Fruit fly (Drosophila melanogaster) whole organism: ENCODE results near the gene CG7453.

ENCODE experiments used
- CG8478 ChIP-seq: fragments of >200 bp; optimal IDR thresholded peaks from 2 replicates; lab custom pipeline; 2018; ENCODE audit warnings: inconsistent platforms
- Dll ChIP-seq: fragments of >200 bp; optimal IDR thresholded peaks from 2 replicates; lab custom pipeline; 2017
- EcR ChIP-seq, 2 experiments: fragments of >200 bp; optimal IDR thresholded peaks; 2 replicates each; lab custom pipeline; 2017; ENCODE audit warnings: missing biosample characterization in 2 of 2, missing genetic modification characterization in 2 of 2, missing genetic modification reagents in 2 of 2
- pan ChIP-seq: fragments of >200 bp; optimal IDR thresholded peaks from 2 replicates; lab custom pipeline; 2017
- psq ChIP-seq: fragments of >200 bp; optimal IDR thresholded peaks from 2 replicates; lab custom pipeline; 2017
- usp ChIP-seq: fragments of >200 bp; optimal IDR thresholded peaks from 2 replicates; lab custom pipeline; 2017; ENCODE audit warnings: missing biosample characterization, missing genetic modification characterization, mixed read lengths

The CG7453 gene

dm6 chrX:19167032-19167568 lies 12.9 kb upstream of the CG7453 start, which contains the start of gene RhoGAP18B:
TSS of gene RhoGAP18B (minus strand) at chrX:19167082.
- TF ChIP-seq pan (no peak), Dll (lab: Kevin White, UChicago) (no peak), CG8478 (lab: Kevin White, UChicago) (no peak), usp (GFP tag; lab: Kevin White, UChicago) (no peak), EcR (GFP tag; optimal IDR thresholded peaks at IDR 0.05; lab: Kevin White, UChicago) (no peak), psq (no peak)

- TF ChIP-seq usp (GFP tag; lab: Kevin White, UChicago) (no peak), pan (peak; percentile 84)
Measured at dm6 chrX:19167586-19168403, 12.2 kb upstream of the CG7453 start.

dm6 chrX:19170791-19171190 lies 9.2 kb upstream of the CG7453 start, which contains the start of gene Inx5:
TSS of gene Inx5 (minus strand) at chrX:19170883.
- TF ChIP-seq CG8478 (lab: Kevin White, UChicago) (no peak), Dll (lab: Kevin White, UChicago) (no peak), psq (no peak), usp (GFP tag; lab: Kevin White, UChicago) (no peak), EcR (GFP tag; optimal IDR thresholded peaks at IDR 0.05; lab: Kevin White, UChicago) (no peak), pan (no peak)

- TF ChIP-seq pan (no peak), usp (GFP tag; lab: Kevin White, UChicago) (no peak), EcR (GFP tag; optimal IDR thresholded peaks at IDR 0.05; lab: Kevin White, UChicago) (no peak), psq (no peak), CG8478 (lab: Kevin White, UChicago) (no peak), Dll (lab: Kevin White, UChicago) (no peak)
Measured at dm6 chrX:19171926-19172325, 8.0 kb upstream of the CG7453 start.

dm6 chrX:19172955-19173354 lies 7.0 kb upstream of the CG7453 start:
- TF ChIP-seq EcR (GFP tag; optimal IDR thresholded peaks at IDR 0.05; lab: Kevin White, UChicago) (no peak), Dll (lab: Kevin White, UChicago) (no peak), usp (GFP tag; lab: Kevin White, UChicago) (no peak), psq (no peak), CG8478 (lab: Kevin White, UChicago) (no peak), pan (no peak)

dm6 chrX:19174092-19174491 lies 5.9 kb upstream of the CG7453 start:
- TF ChIP-seq CG8478 (lab: Kevin White, UChicago) (no peak), psq (no peak), EcR (GFP tag; optimal IDR thresholded peaks at IDR 0.05; lab: Kevin White, UChicago) (no peak), usp (GFP tag; lab: Kevin White, UChicago) (no peak), Dll (lab: Kevin White, UChicago) (no peak), pan (no peak)

- no peak for TF ChIP-seq psq
- TF ChIP-seq EcR (GFP tag; optimal IDR thresholded peaks at IDR 0.05; lab: Kevin White, UChicago), result no peak
- no peak for TF ChIP-seq usp (GFP tag; lab: Kevin White, UChicago)
- no peak for TF ChIP-seq Dll (lab: Kevin White, UChicago)
- no peak for TF ChIP-seq CG8478 (lab: Kevin White, UChicago)
- no peak for TF ChIP-seq pan
Measured at dm6 chrX:19174850-19175571, 5.0 kb upstream of the CG7453 start, which contains the start of gene CG33939. TSS of gene CG33939 (minus strand) at chrX:19174900.

- no peak for TF ChIP-seq EcR (GFP tag; optimal IDR thresholded peaks at IDR 0.05; lab: Kevin White, UChicago)
- no peak for TF ChIP-seq pan
- no peak for TF ChIP-seq Dll (lab: Kevin White, UChicago)
Measured at dm6 chrX:19183121-19183520, 3.1 kb downstream of the CG7453 start, which contains the start of gene CG33253. TSS of gene CG33253 (plus strand) at chrX:19183421.

- TF ChIP-seq EcR (GFP tag; optimal IDR thresholded peaks at IDR 0.05; lab: Kevin White, UChicago) (no peak), Dll (lab: Kevin White, UChicago) (no peak), psq (no peak), pan (no peak), usp (GFP tag; lab: Kevin White, UChicago) (no peak), CG8478 (lab: Kevin White, UChicago) (no peak)
Measured at dm6 chrX:19187624-19188085, 7.7 kb downstream of the CG7453 start, which contains the start of gene Mec2. TSS of gene Mec2 (plus strand) at chrX:19188035.

- TF ChIP-seq usp (GFP tag; lab: Kevin White, UChicago) (no peak), EcR (GFP tag; optimal IDR thresholded peaks at IDR 0.05; lab: Kevin White, UChicago) (no peak), psq (no peak), Dll (lab: Kevin White, UChicago) (no peak), pan (no peak), CG8478 (lab: Kevin White, UChicago) (no peak)
Measured at dm6 chrX:19189903-19190302, 9.9 kb downstream of the CG7453 start, which contains the start of gene HP1D3csd. TSS of gene HP1D3csd (plus strand) at chrX:19190214.

dm6 chrX:19191050-19191449 lies 11.1 kb downstream of the CG7453 start:
- TF ChIP-seq psq, result no peak
- no peak for TF ChIP-seq usp (GFP tag; lab: Kevin White, UChicago)
- no peak for TF ChIP-seq Dll (lab: Kevin White, UChicago)
- no peak for TF ChIP-seq CG8478 (lab: Kevin White, UChicago)
- TF ChIP-seq EcR (GFP tag; optimal IDR thresholded peaks at IDR 0.05; lab: Kevin White, UChicago), result no peak
- no peak for TF ChIP-seq pan
